Fruit fly (Drosophila melanogaster): Measurements from ENCODE around the gene CG4911.

- TF ChIP-seq Crg-1 (GFP tag; optimal IDR thresholded peaks at IDR 0.05) = no peak
- TF ChIP-seq CG12768 (GFP tag; optimal IDR thresholded peaks at IDR 0.05) = no peak
- TF ChIP-seq Mnt (GFP tag; optimal IDR thresholded peaks at IDR 0.05) = no peak
- TF ChIP-seq Hr96 (GFP tag; optimal IDR thresholded peaks at IDR 0.05) = no peak
- TF ChIP-seq bab1 (GFP tag; optimal IDR thresholded peaks at IDR 0.05) = no peak
- TF ChIP-seq ovo (GFP tag; optimal IDR thresholded peaks at IDR 0.05) = no peak
These were observed 20.0 kb upstream of the CG4911 start, which contains the start of gene CG32032 for dm6 chr3L:9092356-9093103.
